Fruit fly (Drosophila melanogaster) whole organism, embryonic: ENCODE data around the gene morgue.

ENCODE experiments used
- Abd-B ChIP-seq: fragments of 200-800 bp; sonication (Bioruptor generic); optimal IDR thresholded peaks from 2 replicates; lab custom pipeline; 2018; ENCODE audit warnings: missing biosample characterization, mild to moderate bottlenecking, missing genetic modification characterization, moderate library complexity
- Atf-2 ChIP-seq: fragments of 200-800 bp; sonication (Bioruptor generic); optimal IDR thresholded peaks from 2 replicates; lab custom pipeline; 2016; ENCODE audit warnings: missing biosample characterization, missing genetic modification characterization
- Bteb2 ChIP-seq: fragments of 200-800 bp; sonication (Bioruptor generic); optimal IDR thresholded peaks from 2 replicates; lab custom pipeline; 2016; ENCODE audit warnings: missing biosample characterization, missing genetic modification characterization
- CG11247 ChIP-seq: fragments of 200-800 bp; sonication (Bioruptor generic); IDR thresholded peaks from 2 replicates; pipeline ENCODE4 v1.3.6; 2022; ENCODE audit warnings: missing biosample characterization, missing genetic modification characterization
- CG11398 ChIP-seq: fragments of 200-800 bp; sonication (Bioruptor generic); optimal IDR thresholded peaks from 2 replicates; lab custom pipeline; 2016; ENCODE audit warnings: missing biosample characterization, missing genetic modification characterization
- CG11695 ChIP-seq: fragments of 200-800 bp; sonication (Bioruptor generic); IDR thresholded peaks from 3 replicates; pipeline ENCODE4 v1.3.6; 2022; ENCODE audit warnings: missing biosample characterization, missing genetic modification characterization
- CG12219 ChIP-seq: fragments of 200-800 bp; sonication (Bioruptor generic); optimal IDR thresholded peaks from 3 replicates; lab custom pipeline; 2018; ENCODE audit warnings: missing biosample characterization, mild to moderate bottlenecking, missing genetic modification characterization
- CG13123 ChIP-seq: fragments of 200-800 bp; sonication (Bioruptor generic); optimal IDR thresholded peaks from 2 replicates; lab custom pipeline; 2016; ENCODE audit warnings: missing biosample characterization, missing genetic modification characterization
- CG13424 ChIP-seq: fragments of 200-800 bp; sonication (Bioruptor generic); optimal IDR thresholded peaks from 2 replicates; lab custom pipeline; 2019; ENCODE audit warnings: missing biosample characterization, mild to moderate bottlenecking, missing genetic modification characterization, moderate library complexity
- CG14441 ChIP-seq: fragments of 200-800 bp; sonication (Bioruptor generic); IDR thresholded peaks from 2 replicates; pipeline ENCODE4 v1.3.6; 2022; ENCODE audit warnings: missing biosample characterization, missing genetic modification characterization
- CG14667 ChIP-seq: fragments of 200-800 bp; sonication (Bioruptor generic); IDR thresholded peaks from 2 replicates; pipeline ENCODE4 v1.3.6; 2022; ENCODE audit warnings: missing biosample characterization, missing genetic modification characterization
- CG1529 ChIP-seq: fragments of 200-800 bp; sonication (Bioruptor generic); optimal IDR thresholded peaks from 3 replicates; lab custom pipeline; 2018; ENCODE audit warnings: missing biosample characterization, missing genetic modification characterization
- CG17186 ChIP-seq: fragments of 200-800 bp; sonication (Bioruptor generic); optimal IDR thresholded peaks from 3 replicates; lab custom pipeline; 2017; ENCODE audit warnings: missing biosample characterization, missing genetic modification reagents, missing genetic modification characterization
- CG18619 ChIP-seq: fragments of 200-800 bp; sonication (Bioruptor generic); optimal IDR thresholded peaks from 3 replicates; lab custom pipeline; 2017; ENCODE audit warnings: missing biosample characterization, mild to moderate bottlenecking, missing genetic modification characterization
- CG2129 ChIP-seq: fragments of 200-800 bp; sonication (Bioruptor generic); IDR thresholded peaks from 2 replicates; pipeline ENCODE4 v1.3.6; 2022; ENCODE audit warnings: missing biosample characterization, missing genetic modification characterization; ENCODE audit not compliant: partially characterized antibody
- CG2199 ChIP-seq: fragments of 200-800 bp; sonication (Bioruptor generic); IDR thresholded peaks from 3 replicates; pipeline ENCODE4 v1.3.6; 2022; ENCODE audit warnings: missing biosample characterization, missing genetic modification characterization
- CG2202 ChIP-seq: fragments of 200-800 bp; sonication (Bioruptor generic); optimal IDR thresholded peaks from 2 replicates; lab custom pipeline; 2018; ENCODE audit warnings: missing biosample characterization, mild to moderate bottlenecking, missing genetic modification characterization
- CG30020 ChIP-seq: fragments of 200-800 bp; optimal IDR thresholded peaks from 2 replicates; lab custom pipeline; 2019; ENCODE audit warnings: missing biosample characterization, mild to moderate bottlenecking, missing genetic modification characterization, moderate library complexity
- CG30431 ChIP-seq: fragments of 200-800 bp; sonication (Bioruptor generic); optimal IDR thresholded peaks from 2 replicates; lab custom pipeline; 2017; ENCODE audit warnings: missing biosample characterization, missing genetic modification characterization
- CG31365 ChIP-seq: fragments of 200-800 bp; sonication (Bioruptor generic); optimal IDR thresholded peaks from 2 replicates; lab custom pipeline; 2018; ENCODE audit warnings: missing biosample characterization, mild to moderate bottlenecking, missing genetic modification characterization
- CG3407 ChIP-seq: fragments of 200-800 bp; sonication (Bioruptor generic); optimal IDR thresholded peaks from 2 replicates; lab custom pipeline; 2018; ENCODE audit warnings: missing biosample characterization, mild to moderate bottlenecking, missing genetic modification characterization
- CG42726 ChIP-seq: fragments of 200-800 bp; sonication (Bioruptor generic); IDR thresholded peaks from 2 replicates; pipeline ENCODE4 v1.3.6; 2022; ENCODE audit warnings: missing biosample characterization, missing genetic modification characterization; ENCODE audit not compliant: partially characterized antibody
- CG43689 ChIP-seq: fragments of 200-800 bp; sonication (Bioruptor generic); IDR thresholded peaks from 2 replicates; pipeline ENCODE4 v1.3.6; 2022; ENCODE audit warnings: missing biosample characterization, missing genetic modification characterization
- CG6689 ChIP-seq: fragments of 200-800 bp; sonication (Bioruptor generic); IDR thresholded peaks from 2 replicates; pipeline ENCODE4 v1.3.6; 2022; ENCODE audit warnings: missing biosample characterization, missing genetic modification characterization
- CG6813 ChIP-seq: fragments of 200-800 bp; sonication (Bioruptor generic); optimal IDR thresholded peaks from 2 replicates; lab custom pipeline; 2017; ENCODE audit warnings: missing biosample characterization, missing genetic modification characterization, mild to moderate bottlenecking, moderate library complexity, missing genetic modification reagents
- CG7928 ChIP-seq: fragments of 200-800 bp; sonication (Bioruptor generic); optimal IDR thresholded peaks from 2 replicates; lab custom pipeline; 2017; ENCODE audit warnings: missing biosample characterization, mild to moderate bottlenecking, missing genetic modification characterization
- CG8765 ChIP-seq: fragments of 200-800 bp; sonication (Bioruptor generic); IDR thresholded peaks from 2 replicates; pipeline ENCODE4 v1.3.6; 2022; ENCODE audit warnings: missing biosample characterization, missing genetic modification characterization
- Dbx ChIP-seq: fragments of 200-800 bp; sonication (Bioruptor generic); IDR thresholded peaks from 3 replicates; pipeline ENCODE4 v1.3.6; 2022; ENCODE audit warnings: missing biosample characterization, missing genetic modification characterization
- Dp ChIP-seq: fragments of 200-800 bp; sonication (Bioruptor generic); optimal IDR thresholded peaks from 2 replicates; lab custom pipeline; 2018; ENCODE audit warnings: missing biosample characterization, mild to moderate bottlenecking, missing genetic modification characterization, moderate library complexity
- Fer3 ChIP-seq: fragments of 200-800 bp; sonication (Bioruptor generic); optimal IDR thresholded peaks from 2 replicates; lab custom pipeline; 2018; ENCODE audit warnings: missing biosample characterization, mild to moderate bottlenecking, missing genetic modification characterization, moderate library complexity
- Lhr ChIP-seq: fragments of 200-800 bp; sonication (Bioruptor generic); optimal IDR thresholded peaks from 3 replicates; lab custom pipeline; 2017; ENCODE audit warnings: mild to moderate bottlenecking, missing biosample characterization, missing genetic modification reagents, missing genetic modification characterization
- Lpt ChIP-seq: fragments of >200 bp; optimal IDR thresholded peaks from 2 replicates; lab custom pipeline; 2018; ENCODE audit warnings: missing biosample characterization, missing genetic modification characterization
- Mes4 ChIP-seq: fragments of 200-800 bp; sonication (Bioruptor generic); optimal IDR thresholded peaks from 2 replicates; lab custom pipeline; 2016; ENCODE audit warnings: missing biosample characterization, missing genetic modification characterization
- NC2α ChIP-seq: fragments of 200-800 bp; sonication (Bioruptor generic); optimal IDR thresholded peaks from 2 replicates; lab custom pipeline; 2016; ENCODE audit warnings: missing biosample characterization, missing genetic modification characterization
- Ravus ChIP-seq: fragments of 200-800 bp; sonication (Bioruptor generic); IDR thresholded peaks from 2 replicates; pipeline ENCODE4 v1.3.6; 2022; ENCODE audit warnings: missing biosample characterization, missing genetic modification characterization
- Sin3A ChIP-seq: fragments of >200 bp; optimal IDR thresholded peaks from 2 replicates; lab custom pipeline; 2018
- ash1 ChIP-seq: fragments of 200-800 bp; sonication (Bioruptor generic); optimal IDR thresholded peaks from 2 replicates; lab custom pipeline; 2018; ENCODE audit warnings: missing biosample characterization, mild to moderate bottlenecking, missing genetic modification characterization
- chm ChIP-seq: fragments of 200-800 bp; sonication (Bioruptor generic); IDR thresholded peaks from 2 replicates; pipeline ENCODE4 v1.3.6; 2022; ENCODE audit warnings: missing biosample characterization, missing genetic modification characterization
- ems ChIP-seq: fragments of 200-800 bp; sonication (Bioruptor generic); optimal IDR thresholded peaks from 3 replicates; lab custom pipeline; 2016; ENCODE audit warnings: missing biosample characterization, missing genetic modification characterization
- fd102C ChIP-seq: fragments of 200-800 bp; sonication (Bioruptor generic); optimal IDR thresholded peaks from 2 replicates; lab custom pipeline; 2018; ENCODE audit warnings: missing biosample characterization, mild to moderate bottlenecking, missing genetic modification characterization, moderate library complexity
- grn ChIP-seq: fragments of 200-800 bp; sonication (Bioruptor generic); optimal IDR thresholded peaks from 3 replicates; lab custom pipeline; 2017; ENCODE audit warnings: missing biosample characterization, missing genetic modification characterization
- knrl ChIP-seq: fragments of 200-800 bp; sonication (Bioruptor generic); IDR thresholded peaks from 3 replicates; pipeline ENCODE4 v1.3.6; 2022; ENCODE audit warnings: missing biosample characterization, missing genetic modification characterization; ENCODE audit not compliant: partially characterized antibody
- mam ChIP-seq: fragments of 200-800 bp; sonication (Bioruptor generic); optimal IDR thresholded peaks from 3 replicates; lab custom pipeline; 2016; ENCODE audit warnings: missing biosample characterization, missing genetic modification characterization
- mirr ChIP-seq: fragments of 200-800 bp; sonication (Bioruptor generic); optimal IDR thresholded peaks from 3 replicates; lab custom pipeline; 2018; ENCODE audit warnings: missing biosample characterization, mild to moderate bottlenecking, missing genetic modification characterization
- pfk ChIP-seq: fragments of 200-800 bp; sonication (Bioruptor generic); optimal IDR thresholded peaks from 2 replicates; lab custom pipeline; 2018; ENCODE audit warnings: missing biosample characterization, mild to moderate bottlenecking, missing genetic modification characterization, moderate library complexity
- salm ChIP-seq: fragments of 200-800 bp; sonication (Bioruptor generic); optimal IDR thresholded peaks from 2 replicates; lab custom pipeline; 2018; ENCODE audit warnings: missing biosample characterization, mild to moderate bottlenecking, missing genetic modification characterization
- seq ChIP-seq: fragments of 200-800 bp; sonication (Bioruptor generic); IDR thresholded peaks from 2 replicates; pipeline ENCODE4 v1.3.6; 2022; ENCODE audit warnings: missing biosample characterization, missing genetic modification characterization
- ssp ChIP-seq: fragments of 200-800 bp; sonication (Bioruptor generic); IDR thresholded peaks from 2 replicates; pipeline ENCODE4 v1.3.6; 2022; ENCODE audit warnings: missing biosample characterization, missing genetic modification characterization
- tna ChIP-seq: fragments of 200-800 bp; sonication (Bioruptor generic); IDR thresholded peaks from 2 replicates; pipeline ENCODE4 v1.3.6; 2022; ENCODE audit warnings: missing biosample characterization, missing genetic modification characterization; ENCODE audit not compliant: partially characterized antibody
- trh ChIP-seq: fragments of 200-800 bp; sonication (Bioruptor generic); optimal IDR thresholded peaks from 2 replicates; lab custom pipeline; 2016; ENCODE audit warnings: missing biosample characterization, missing genetic modification characterization

The morgue gene

dm6 chr2L:4452798-4453197 is 8.3 kb upstream of the morgue start, which contains the start of gene CG15439 (continued):
- TF ChIP-seq NC2α, result no peak
- TF ChIP-seq ash1 (GFP tag; lab: Kevin White, UChicago), result no peak
- TF ChIP-seq Mes4, result no peak
- no peak for TF ChIP-seq Abd-B
- TF ChIP-seq CG1529 (GFP tag; lab: Kevin White, UChicago), result no peak
- no peak for TF ChIP-seq fd102C (GFP tag; lab: Kevin White, UChicago)
- TF ChIP-seq knrl (GFP tag; lab: Robert Waterston, UW), result peak; percentile 64; the same call in 2 of the 3 replicates
- no peak for TF ChIP-seq CG30431 (GFP tag; lab: Kevin White, UChicago)
- no peak for TF ChIP-seq Bteb2 (GFP tag; lab: Kevin White, UChicago)
- TF ChIP-seq CG12219 (GFP tag; lab: Kevin White, UChicago), result no peak
- TF ChIP-seq CG30020 (tag; lab: Kevin White, UChicago), result no peak

DNA sequence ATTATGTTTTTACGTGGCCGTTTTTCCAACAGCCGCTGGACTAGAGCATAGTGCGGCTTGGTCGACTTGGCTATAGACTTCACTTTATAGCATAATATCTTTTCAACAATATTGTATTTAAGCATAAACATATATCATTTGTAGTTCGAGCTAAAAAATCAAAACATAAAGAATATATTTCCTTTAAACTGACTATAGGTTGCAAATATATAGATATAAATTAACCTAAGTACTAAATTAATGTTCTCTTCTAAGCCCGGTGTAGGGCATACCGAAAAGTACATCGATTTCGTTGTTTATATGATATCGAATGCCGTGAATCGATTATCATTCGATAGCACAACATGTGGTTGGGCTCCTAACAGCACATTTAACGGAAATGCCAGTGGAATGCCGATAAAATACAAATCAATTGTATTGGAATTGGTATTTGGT is 4.1 kb upstream of the morgue start, which contains the start of gene MFS18:
Gene MFS18, minus strand, starts transcription at position 54 of the 435 bp plus-strand sequence.
- TF ChIP-seq mam (GFP tag; lab: Kevin White, UChicago), result peak; percentile 97
- TF ChIP-seq ssp (GFP tag; lab: Robert Waterston, UW), result peak; percentile 95
- peak; percentile 80 for TF ChIP-seq CG30020 (tag; lab: Kevin White, UChicago)
- TF ChIP-seq Dbx, result peak; percentile 98
- peak; percentile 92 for TF ChIP-seq trh
- TF ChIP-seq Lpt (GFP tag; lab: Kevin White, UChicago), result no peak
- peak; percentile 99 for TF ChIP-seq Fer3 (tag; lab: Kevin White, UChicago)
- peak; percentile 35 for TF ChIP-seq CG11398 (GFP tag; lab: Kevin White, UChicago)
- peak; percentile 38 for TF ChIP-seq pfk (GFP tag; lab: Kevin White, UChicago)
- TF ChIP-seq CG2129 (GFP tag; lab: Robert Waterston, UW), result no peak; the same call in 1 of the 2 replicates
- peak; percentile 76 for TF ChIP-seq tna (GFP tag; lab: Robert Waterston, UW)
- peak; percentile 95 for TF ChIP-seq ems (GFP tag; lab: Kevin White, UChicago)
- TF ChIP-seq CG6813 (GFP tag; lab: Kevin White, UChicago), result peak; percentile 98
- TF ChIP-seq CG31365, result peak; percentile 89
- peak; percentile 100 for TF ChIP-seq CG11695 (GFP tag; lab: Robert Waterston, UW)
- peak; percentile 90 for TF ChIP-seq CG3407 (GFP tag; lab: Kevin White, UChicago)
- TF ChIP-seq CG8765, result peak; percentile 97
- TF ChIP-seq CG2199 (GFP tag; lab: Robert Waterston, UW), result peak; percentile 99
- peak; percentile 97 for TF ChIP-seq chm
- peak; percentile 76 for TF ChIP-seq CG7928 (GFP tag; lab: Kevin White, UChicago)
- peak; percentile 97 for TF ChIP-seq Ravus (GFP tag; lab: Robert Waterston, UW)
- TF ChIP-seq Bteb2 (GFP tag; lab: Kevin White, UChicago), result peak; percentile 90
- TF ChIP-seq CG2202 (tag; lab: Kevin White, UChicago), result peak; percentile 95
- peak; percentile 92 for TF ChIP-seq CG13424 (tag; lab: Kevin White, UChicago)
- TF ChIP-seq Dp (GFP tag; lab: Kevin White, UChicago), result peak; percentile 43
- peak; percentile 99 for TF ChIP-seq CG6689 (GFP tag; lab: Robert Waterston, UW)
- TF ChIP-seq CG14441 (GFP tag; lab: Robert Waterston, UW), result peak; percentile 99
- TF ChIP-seq grn (GFP tag; lab: Kevin White, UChicago), result peak; percentile 74
- TF ChIP-seq salm (tag; lab: Kevin White, UChicago), result peak; percentile 89
- peak; percentile 96 for TF ChIP-seq CG43689
- peak; percentile 89 for TF ChIP-seq mirr (GFP tag; lab: Kevin White, UChicago)
- peak; percentile 99 for TF ChIP-seq CG14667 (GFP tag; lab: Robert Waterston, UW)
- peak; percentile 89 for TF ChIP-seq Lhr (GFP tag; lab: Kevin White, UChicago)
- no peak for TF ChIP-seq CG42726 (GFP tag; lab: Robert Waterston, UW)
- peak; percentile 97 for TF ChIP-seq CG11247 (GFP tag; lab: Robert Waterston, UW)
- peak; percentile 99 for TF ChIP-seq seq (GFP tag; lab: Robert Waterston, UW)
- TF ChIP-seq CG18619 (GFP tag; lab: Kevin White, UChicago), result peak; percentile 92
- no peak for TF ChIP-seq Sin3A (lab: Kevin White, UChicago)
- peak; percentile 76 for TF ChIP-seq Mes4
- peak; percentile 93 for TF ChIP-seq CG13123 (GFP tag; lab: Kevin White, UChicago)
- peak; percentile 95 for TF ChIP-seq Atf-2 (GFP tag; lab: Kevin White, UChicago)
- peak; percentile 92 for TF ChIP-seq CG17186 (GFP tag; lab: Kevin White, UChicago)
